Fruit fly (Drosophila melanogaster): ENCODE results near the gene PIG-P.

The PIG-P gene

DNA sequence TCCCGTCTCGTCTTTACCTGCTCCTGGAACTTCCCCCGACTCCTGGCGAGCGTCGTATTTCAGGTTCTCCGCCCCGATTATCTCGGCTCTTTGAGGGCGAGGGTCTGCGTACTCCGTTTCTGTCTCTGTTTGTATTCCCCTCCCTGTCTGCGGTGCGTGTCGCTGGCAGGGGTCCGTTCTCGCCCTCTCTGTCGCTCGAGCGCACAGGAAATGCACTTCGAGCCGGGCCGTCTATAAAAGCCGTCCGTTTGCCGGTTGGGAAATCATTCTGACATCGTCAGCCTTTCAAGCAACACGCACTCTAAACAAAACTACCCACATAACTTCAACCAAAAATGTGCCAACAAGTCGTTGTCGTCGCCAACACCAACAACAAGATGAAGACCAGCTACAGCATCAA, 47.4 kb downstream of the PIG-P start:
- TF ChIP-seq CG8632 (GFP tag; optimal IDR thresholded peaks at IDR 0.05) (no peak), esn (GFP tag; optimal IDR thresholded peaks at IDR 0.05) (no peak), CG32006 (GFP tag; optimal IDR thresholded peaks at IDR 0.05) (no peak), CG11762 (GFP tag; optimal IDR thresholded peaks at IDR 0.05; ENCODE audit: insufficient read depth) (no peak), CG8319 (GFP tag; optimal IDR thresholded peaks at IDR 0.05) (no peak), salr (GFP tag; optimal IDR thresholded peaks at IDR 0.05) (no peak), CG7368 (GFP tag; optimal IDR thresholded peaks at IDR 0.05) (no peak), vri (GFP tag; optimal IDR thresholded peaks at IDR 0.05) (peak; percentile 19), CG10669 (GFP tag; optimal IDR thresholded peaks at IDR 0.05) (no peak), Hr39 (GFP tag; optimal IDR thresholded peaks at IDR 0.05) (no peak), Hr38 (GFP tag; optimal IDR thresholded peaks at IDR 0.05) (no peak), CG8119 (GFP tag; IDR thresholded peaks at IDR 0.05) (no peak), Sox15 (GFP tag; optimal IDR thresholded peaks at IDR 0.05) (no peak), CG6854 (GFP tag; optimal IDR thresholded peaks at IDR 0.05) (peak; percentile 59), cyc (GFP tag; optimal IDR thresholded peaks at IDR 0.05) (no peak), Ets96B (tag; optimal IDR thresholded peaks at IDR 0.05) (no peak), Met (GFP tag; optimal IDR thresholded peaks at IDR 0.05) (no peak), Gug (GFP tag; IDR thresholded peaks at IDR 0.05) (no peak), net (GFP tag; optimal IDR thresholded peaks at IDR 0.05) (peak; percentile 13), CG34406 (GFP tag; optimal IDR thresholded peaks at IDR 0.05) (no peak), dac (GFP tag; optimal IDR thresholded peaks at IDR 0.05) (no peak), CG6792 (GFP tag; optimal IDR thresholded peaks at IDR 0.05) (no peak), fd59A (GFP tag; optimal IDR thresholded peaks at IDR 0.05) (no peak), Ets21C (GFP tag; optimal IDR thresholded peaks at IDR 0.05) (no peak), CG11294 (GFP tag; IDR thresholded peaks at IDR 0.05) (no peak), ss (GFP tag; optimal IDR thresholded peaks at IDR 0.05) (peak; percentile 36 to 86), Sox102F (GFP tag; optimal IDR thresholded peaks at IDR 0.05) (peak; percentile 33), Smox (GFP tag; optimal IDR thresholded peaks at IDR 0.05) (no peak), CG6163 (GFP tag; IDR thresholded peaks at IDR 0.05) (no peak), CG1621 (tag; optimal IDR thresholded peaks at IDR 0.05) (peak; percentile 27), acj6 (GFP tag; optimal IDR thresholded peaks at IDR 0.05) (no peak), Hr4 (GFP tag; optimal IDR thresholded peaks at IDR 0.05) (no peak), fd85E (GFP tag; optimal IDR thresholded peaks at IDR 0.05) (no peak), Blimp-1 (GFP tag; optimal IDR thresholded peaks at IDR 0.05) (no peak), CG31627 (GFP tag; optimal IDR thresholded peaks at IDR 0.05) (no peak), Eip78C (GFP tag) (no peak), Eip75B (GFP tag; optimal IDR thresholded peaks at IDR 0.05) (no peak), Eip93F (GFP tag; optimal IDR thresholded peaks at IDR 0.05) (no peak), Sox14 (GFP tag; optimal IDR thresholded peaks at IDR 0.05) (no peak), OdsH (GFP tag; optimal IDR thresholded peaks at IDR 0.05) (no peak), pdm3 (GFP tag; optimal IDR thresholded peaks at IDR 0.05) (no peak), CG6808 (GFP tag; optimal IDR thresholded peaks at IDR 0.05) (peak; percentile 25), spab (GFP tag; optimal IDR thresholded peaks at IDR 0.05) (no peak), topi (GFP tag; optimal IDR thresholded peaks at IDR 0.05) (no peak), Lpt (GFP tag; optimal IDR thresholded peaks at IDR 0.05) (no peak), CG16779 (tag; optimal IDR thresholded peaks at IDR 0.05) (no peak), fkh (GFP tag; optimal IDR thresholded peaks at IDR 0.05) (peak; percentile 37), CG4318 (GFP tag; optimal IDR thresholded peaks at IDR 0.05) (no peak), svp (GFP tag) (peak; percentile 44), CG3032 (tag; optimal IDR thresholded peaks at IDR 0.05) (no peak), CG11902 (GFP tag; optimal IDR thresholded peaks at IDR 0.05) (no peak), CG3919 (GFP tag; optimal IDR thresholded peaks at IDR 0.05) (no peak), CG10631 (GFP tag; optimal IDR thresholded peaks at IDR 0.05) (no peak)
